Worm (Caenorhabditis elegans) whole organism, young adult: ENCODE data around the gene rps-12.

Experiments
- B0261.1 ChIP-seq: sonication (generic microtip); optimal IDR thresholded peaks from 2 replicates; lab custom pipeline; 2016; ENCODE audit warnings: mild to moderate bottlenecking, missing genetic modification characterization, moderate library complexity, missing compliant biosample characterization
- F22D6.2 ChIP-seq: sonication (generic microtip); optimal IDR thresholded peaks from 2 replicates; lab custom pipeline; 2016; ENCODE audit warnings: mild to moderate bottlenecking, missing genetic modification characterization, missing compliant biosample characterization
- F37B4.10 ChIP-seq: fragments of 200-800 bp; sonication (Bioruptor generic); IDR thresholded peaks from 2 replicates; pipeline ENCODE4 v1.3.6; 2022; ENCODE audit warnings: missing genetic modification characterization, missing compliant biosample characterization
- F49E8.2 ChIP-seq: sonication (generic microtip); optimal IDR thresholded peaks from 3 replicates; lab custom pipeline; 2017; ENCODE audit warnings: missing genetic modification characterization, mild to moderate bottlenecking, missing compliant biosample characterization, antibody characterized with exemption, moderate library complexity; ENCODE audit not compliant: insufficient read depth
- F52B5.7 ChIP-seq: sonication (generic microtip); optimal IDR thresholded peaks from 2 replicates; lab custom pipeline; 2016; ENCODE audit warnings: mild to moderate bottlenecking, missing genetic modification characterization, missing compliant biosample characterization
- F57A8.1 ChIP-seq: fragments of 200-800 bp; sonication (Bioruptor generic); optimal IDR thresholded peaks from 2 replicates; lab custom pipeline; 2018; ENCODE audit warnings: mild to moderate bottlenecking, missing genetic modification characterization, moderate library complexity, missing compliant biosample characterization
- T07F8.4 ChIP-seq: sonication (generic microtip); optimal IDR thresholded peaks from 2 replicates; lab custom pipeline; 2016; ENCODE audit warnings: mild to moderate bottlenecking, missing genetic modification characterization, moderate library complexity, missing compliant biosample characterization
- T26A5.8 ChIP-seq: sonication (generic microtip); optimal IDR thresholded peaks from 2 replicates; lab custom pipeline; 2016; ENCODE audit warnings: missing genetic modification characterization, missing compliant biosample characterization
- Y56A3A.18 ChIP-seq: fragments of 200-800 bp; sonication (Bioruptor generic); IDR thresholded peaks from 2 replicates; pipeline ENCODE4 v1.3.6; 2022; ENCODE audit warnings: missing genetic modification reagents, missing genetic modification characterization, missing compliant biosample characterization
- akir-1 ChIP-seq: fragments of 200-800 bp; sonication (Bioruptor generic); optimal IDR thresholded peaks from 2 replicates; lab custom pipeline; 2018; ENCODE audit warnings: mild to moderate bottlenecking, missing genetic modification characterization, moderate library complexity, missing compliant biosample characterization
- ama-1 ChIP-seq, 3 experiments: fragments of 150-350 bp in 1 of 3; sonication (generic microtip) in 2 of 3; optimal IDR thresholded peaks; 2 replicates each; lab custom pipeline; 2014 to 2018; ENCODE audit warnings: missing biosample characterization in 2 of 3, missing genetic modification characterization in 2 of 3, missing genetic modification reagents in 2 of 3
- aptf-2 ChIP-seq: fragments of 200-800 bp; sonication (Bioruptor generic); conservative IDR thresholded peaks from 2 replicates; pipeline ENCODE4 v1.3.6; 2022; ENCODE audit warnings: missing genetic modification reagents, missing genetic modification characterization, missing compliant biosample characterization
- aptf-3 ChIP-seq: fragments of 200-800 bp; sonication (Bioruptor generic); IDR thresholded peaks from 2 replicates; pipeline ENCODE4 v1.3.6; 2022; ENCODE audit warnings: missing genetic modification characterization, missing compliant biosample characterization
- athp-1 ChIP-seq: sonication (generic microtip); optimal IDR thresholded peaks from 2 replicates; lab custom pipeline; 2017; ENCODE audit warnings: mild to moderate bottlenecking, missing genetic modification characterization, missing compliant biosample characterization
- bed-1 ChIP-seq: fragments of 200-800 bp; sonication (Bioruptor generic); IDR thresholded peaks from 2 replicates; pipeline ENCODE4 v1.3.6; 2022; ENCODE audit warnings: missing genetic modification reagents, missing genetic modification characterization, missing compliant biosample characterization
- cebp-2 ChIP-seq: fragments of 200-800 bp; sonication (Bioruptor generic); IDR thresholded peaks from 2 replicates; pipeline ENCODE4 v1.3.6; 2022; ENCODE audit warnings: missing genetic modification characterization, missing compliant biosample characterization
- ceh-40 ChIP-seq: fragments of 200-800 bp; sonication (Bioruptor generic); IDR thresholded peaks from 2 replicates; pipeline ENCODE4 v1.3.6; 2022; ENCODE audit warnings: missing genetic modification characterization, missing compliant biosample characterization
- ceh-79 ChIP-seq: sonication (generic microtip); optimal IDR thresholded peaks from 2 replicates; lab custom pipeline; 2017; ENCODE audit warnings: mild to moderate bottlenecking, missing genetic modification characterization, missing compliant biosample characterization
- dox-1 ChIP-seq: fragments of 200-800 bp; sonication (Bioruptor generic); IDR thresholded peaks from 2 replicates; pipeline ENCODE4 v1.3.6; 2022; ENCODE audit warnings: missing genetic modification reagents, missing genetic modification characterization, missing compliant biosample characterization
- dpl-1 ChIP-seq: fragments of 150-350 bp; optimal IDR thresholded peaks from 2 replicates; lab custom pipeline; 2014; ENCODE audit warnings: missing biosample characterization, missing genetic modification reagents, missing genetic modification characterization
- egrh-3 ChIP-seq: fragments of 200-800 bp; sonication (Bioruptor generic); IDR thresholded peaks from 2 replicates; pipeline ENCODE4 v1.3.6; 2022; ENCODE audit warnings: missing genetic modification reagents, missing genetic modification characterization, missing compliant biosample characterization
- ets-4 ChIP-seq: fragments of 200-800 bp; sonication (Bioruptor generic); optimal IDR thresholded peaks from 2 replicates; lab custom pipeline; 2018; ENCODE audit warnings: mild to moderate bottlenecking, missing genetic modification characterization, missing compliant biosample characterization
- fkh-3 ChIP-seq: sonication (generic microtip); optimal IDR thresholded peaks from 2 replicates; lab custom pipeline; 2016; ENCODE audit warnings: mild to moderate bottlenecking, missing genetic modification characterization, missing compliant biosample characterization
- gei-17 ChIP-seq: fragments of 200-800 bp; sonication (Bioruptor generic); optimal IDR thresholded peaks from 2 replicates; lab custom pipeline; 2018; ENCODE audit warnings: mild to moderate bottlenecking, missing genetic modification characterization, missing compliant biosample characterization
- hlh-12 ChIP-seq: sonication (generic microtip); optimal IDR thresholded peaks from 2 replicates; lab custom pipeline; 2016; ENCODE audit warnings: missing genetic modification characterization, missing compliant biosample characterization
- let-526 ChIP-seq: fragments of 200-800 bp; sonication (Bioruptor generic); IDR thresholded peaks from 2 replicates; pipeline ENCODE4 v1.3.6; 2022; ENCODE audit warnings: missing genetic modification reagents, missing genetic modification characterization, missing compliant biosample characterization
- lin-40 ChIP-seq: sonication (generic microtip); optimal IDR thresholded peaks from 2 replicates; lab custom pipeline; 2016; ENCODE audit warnings: missing genetic modification characterization, mild to moderate bottlenecking, missing compliant biosample characterization, missing genotype, missing genetic modification reagents
- madf-3 ChIP-seq: fragments of 200-800 bp; sonication (Bioruptor generic); IDR thresholded peaks from 2 replicates; pipeline ENCODE4 v1.3.6; 2022; ENCODE audit warnings: missing genetic modification reagents, missing genetic modification characterization, missing compliant biosample characterization
- madf-8 ChIP-seq: fragments of 200-800 bp; sonication (Bioruptor generic); conservative IDR thresholded peaks from 2 replicates; pipeline ENCODE4 v1.3.6; 2022; ENCODE audit warnings: missing genetic modification reagents, missing genetic modification characterization, missing compliant biosample characterization
- mcd-1 ChIP-seq: fragments of 200-800 bp; sonication (Bioruptor generic); IDR thresholded peaks from 2 replicates; pipeline ENCODE4 v1.3.6; 2022; ENCODE audit warnings: missing genetic modification reagents, missing genetic modification characterization, missing compliant biosample characterization
- nfya-2 ChIP-seq: fragments of 200-800 bp; sonication (Bioruptor generic); IDR thresholded peaks from 2 replicates; pipeline ENCODE4 v1.3.6; 2022; ENCODE audit warnings: missing genetic modification reagents, missing genetic modification characterization, missing compliant biosample characterization
- nhr-27 ChIP-seq: fragments of 200-800 bp; sonication (Bioruptor generic); optimal IDR thresholded peaks from 2 replicates; lab custom pipeline; 2018; ENCODE audit warnings: mild to moderate bottlenecking, missing genetic modification characterization, moderate library complexity, missing compliant biosample characterization
- nhr-80 ChIP-seq: sonication (generic microtip); optimal IDR thresholded peaks from 2 replicates; lab custom pipeline; 2016; ENCODE audit warnings: missing genetic modification characterization, missing compliant biosample characterization
- repo-1 ChIP-seq: sonication (generic microtip); optimal IDR thresholded peaks from 2 replicates; lab custom pipeline; 2017; ENCODE audit warnings: mild to moderate bottlenecking, missing genetic modification characterization, missing compliant biosample characterization
- sdz-38 ChIP-seq: sonication (generic microtip); optimal IDR thresholded peaks from 2 replicates; lab custom pipeline; 2016; ENCODE audit warnings: missing genotype, missing genetic modification characterization, missing compliant biosample characterization
- sea-2 ChIP-seq: fragments of 200-800 bp; sonication (Bioruptor generic); IDR thresholded peaks from 2 replicates; pipeline ENCODE4 v1.3.6; 2022; ENCODE audit warnings: missing genetic modification characterization, missing compliant biosample characterization
- snpc-3.4 ChIP-seq: sonication (generic microtip); optimal IDR thresholded peaks from 2 replicates; lab custom pipeline; 2017; ENCODE audit warnings: missing genetic modification characterization, mild to moderate bottlenecking, missing compliant biosample characterization, antibody characterized with exemption, moderate library complexity, missing genotype, missing genetic modification reagents
- somi-1 ChIP-seq: fragments of 200-800 bp; sonication (Bioruptor generic); optimal IDR thresholded peaks from 2 replicates; lab custom pipeline; 2018; ENCODE audit warnings: mild to moderate bottlenecking, missing genetic modification characterization, missing compliant biosample characterization
- sptf-2 ChIP-seq: fragments of 200-800 bp; sonication (Bioruptor generic); optimal IDR thresholded peaks from 2 replicates; lab custom pipeline; 2018; ENCODE audit warnings: mild to moderate bottlenecking, missing genetic modification characterization, missing compliant biosample characterization
- tlf-1 ChIP-seq: fragments of 200-800 bp; sonication (Bioruptor generic); optimal IDR thresholded peaks from 2 replicates; lab custom pipeline; 2018; ENCODE audit warnings: mild to moderate bottlenecking, missing genetic modification characterization, missing compliant biosample characterization
- xnd-1 ChIP-seq: sonication (generic microtip); optimal IDR thresholded peaks from 2 replicates; lab custom pipeline; 2016; ENCODE audit warnings: missing genotype, missing genetic modification reagents, missing genetic modification characterization, missing compliant biosample characterization
- zim-3 ChIP-seq: sonication (generic microtip); optimal IDR thresholded peaks from 2 replicates; lab custom pipeline; 2017; ENCODE audit warnings: mild to moderate bottlenecking, missing genetic modification characterization, moderate library complexity, missing compliant biosample characterization
- ztf-18 ChIP-seq: sonication (generic microtip); optimal IDR thresholded peaks from 2 replicates; lab custom pipeline; 2016; ENCODE audit warnings: missing genotype, mild to moderate bottlenecking, missing genetic modification characterization, missing compliant biosample characterization
- ztf-28 ChIP-seq: fragments of 200-800 bp; sonication (Bioruptor generic); IDR thresholded peaks from 2 replicates; pipeline ENCODE4 v1.3.6; 2022; ENCODE audit warnings: missing genetic modification reagents, missing genetic modification characterization, missing compliant biosample characterization
- ztf-3 ChIP-seq: fragments of 200-800 bp; sonication (Bioruptor generic); optimal IDR thresholded peaks from 2 replicates; lab custom pipeline; 2018; ENCODE audit warnings: mild to moderate bottlenecking, missing genetic modification characterization, missing compliant biosample characterization
- ztf-6 ChIP-seq: fragments of 200-800 bp; sonication (Bioruptor generic); IDR thresholded peaks from 2 replicates; pipeline ENCODE4 v1.3.6; 2022; ENCODE audit warnings: missing genetic modification reagents, missing genetic modification characterization, missing compliant biosample characterization

Gene rps-12

ce11 chrIII:5721888-5722287 lies 42.8 kb downstream of the rps-12 start (continued):
- no peak for TF ChIP-seq sea-2 (GFP tag; lab: Robert Waterston, UW)
- peak; percentile 4 for TF ChIP-seq somi-1 (GFP tag; lab: Kevin White, UChicago)
- no peak for TF ChIP-seq T26A5.8 (tag; lab: Kevin White, UChicago)
- TF ChIP-seq repo-1 (tag; lab: Kevin White, UChicago), result no peak
- TF ChIP-seq nhr-27, result no peak
- no peak for TF ChIP-seq egrh-3 (GFP tag; lab: Robert Waterston, UW)
- peak; percentile 4 for TF ChIP-seq gei-17 (GFP tag; lab: Kevin White, UChicago)
- TF ChIP-seq dox-1 (GFP tag; lab: Robert Waterston, UW), result peak; percentile 68
- TF ChIP-seq, all 124 proteins: peak for 35

DNA sequence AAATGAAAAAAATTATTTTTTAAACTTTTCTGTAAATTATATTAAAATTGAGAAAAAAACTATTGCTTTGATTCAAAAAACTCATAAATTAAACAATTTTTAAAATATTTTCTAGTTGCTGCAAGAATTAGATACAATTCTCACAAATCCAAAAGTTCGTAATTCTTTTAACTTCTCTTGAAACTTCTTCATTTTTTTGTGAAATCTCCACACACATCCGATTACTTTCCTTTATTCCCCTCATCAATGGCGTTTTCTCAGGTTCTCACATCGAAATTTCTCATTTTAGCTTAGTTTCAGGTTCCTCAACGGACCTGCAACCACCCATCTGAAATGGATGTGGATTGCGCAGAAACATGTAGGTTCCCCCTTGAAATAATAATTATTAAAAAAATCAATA lies 43.5 kb downstream of the rps-12 start, which contains the start of gene wrm-1:
Gene wrm-1, plus strand, starts transcription at position 301 of the 400 bp plus-strand sequence.
- no peak for TF ChIP-seq madf-8 (GFP tag; lab: Robert Waterston, UW)
- TF ChIP-seq B0261.1 (tag; lab: Kevin White, UChicago), result no peak
- no peak for TF ChIP-seq athp-1 (tag; lab: Kevin White, UChicago)
- TF ChIP-seq mcd-1, result no peak
- TF ChIP-seq F52B5.7, result no peak
- TF ChIP-seq akir-1 (GFP tag; lab: Kevin White, UChicago), result no peak
- TF ChIP-seq ceh-40 (GFP tag; lab: Robert Waterston, UW), result no peak
- TF ChIP-seq Y56A3A.18 (GFP tag; lab: Robert Waterston, UW), result no peak
- TF ChIP-seq let-526, result no peak
- TF ChIP-seq xnd-1, result no peak
- TF ChIP-seq F57A8.1 (GFP tag; lab: Kevin White, UChicago), result no peak
- TF ChIP-seq cebp-2 (GFP tag; lab: Robert Waterston, UW), result no peak
- TF ChIP-seq ztf-28 (GFP tag; lab: Robert Waterston, UW), result no peak

DNA sequence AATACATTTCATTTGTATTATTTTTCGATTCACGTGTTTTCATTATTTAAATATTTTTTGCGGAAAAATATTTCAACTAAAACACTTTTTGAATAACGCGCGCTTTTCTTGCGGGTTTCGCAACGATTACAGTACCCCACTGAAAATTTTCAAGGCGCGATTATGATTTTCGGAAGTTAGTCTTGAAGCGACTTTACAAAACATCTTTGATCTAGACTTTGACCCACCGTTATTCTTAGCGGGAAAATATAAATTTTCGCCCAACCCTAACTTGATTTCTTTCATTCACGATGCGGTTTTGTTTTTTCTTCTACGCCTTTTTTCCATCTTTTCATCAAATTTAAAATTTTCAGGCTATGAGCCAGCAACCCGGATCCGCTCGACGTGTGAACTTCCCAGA lies 48.7 kb downstream of the rps-12 start, which contains the start of gene egg-1:
Gene egg-1, plus strand, starts transcription at position 354 of the 400 bp plus-strand sequence.
- TF ChIP-seq nfya-2 (GFP tag; lab: Robert Waterston, UW) (no peak), nhr-80 (tag; lab: Kevin White, UChicago) (no peak), madf-3 (peak; percentile 83), ceh-79 (tag; lab: Kevin White, UChicago) (no peak), repo-1 (tag; lab: Kevin White, UChicago) (peak; percentile 12), nhr-27 (no peak), aptf-3 (GFP tag; lab: Robert Waterston, UW) (no peak), tlf-1 (GFP tag; lab: Kevin White, UChicago) (peak; percentile 90), sptf-2 (GFP tag; lab: Kevin White, UChicago) (no peak), ztf-18 (tag; lab: Kevin White, UChicago) (peak; percentile 74), T07F8.4 (tag; lab: Kevin White, UChicago) (no peak), somi-1 (GFP tag; lab: Kevin White, UChicago) (no peak), lin-40 (tag; lab: Kevin White, UChicago) (no peak), hlh-12 (tag; lab: Kevin White, UChicago) (no peak), madf-8 (GFP tag; lab: Robert Waterston, UW) (peak; percentile 95), ztf-28 (GFP tag; lab: Robert Waterston, UW) (0 out of 2 replicates have a peak, but pooled peaks have one; percentile 58), bed-1 (GFP tag; lab: Robert Waterston, UW) (no peak), ama-1 (optimal IDR thresholded peaks at IDR 0.05; lab: Kevin White, UChicago) (no peak), ama-1 (GFP tag; optimal IDR thresholded peaks at IDR 0.05; lab: Kevin White, UChicago) (no peak), ztf-3 (no peak), egrh-3 (GFP tag; lab: Robert Waterston, UW) (no peak), snpc-3.4 (tag; lab: Kevin White, UChicago) (peak; percentile 93), dpl-1 (peak; percentile 95), ceh-40 (GFP tag; lab: Robert Waterston, UW) (no peak), dox-1 (GFP tag; lab: Robert Waterston, UW) (peak; percentile 87), fkh-3 (tag; lab: Kevin White, UChicago) (no peak), F37B4.10 (GFP tag; lab: Robert Waterston, UW) (no peak), ztf-6 (GFP tag; lab: Robert Waterston, UW) (no peak), sdz-38 (tag; lab: Kevin White, UChicago) (no peak), F49E8.2 (peak; percentile 92), zim-3 (no peak), aptf-2 (GFP tag; lab: Robert Waterston, UW) (peak; percentile 70; the same call in 1 of the 2 replicates), F22D6.2 (no peak), ets-4 (GFP tag; lab: Kevin White, UChicago) (no peak)
